Fruit fly (Drosophila melanogaster) whole organism, wandering third instar larva: ENCODE data around the gene CG10874.

Source experiments
- Abd-B ChIP-seq: fragments of >200 bp; optimal IDR thresholded peaks from 2 replicates; lab custom pipeline; 2017; ENCODE audit warnings: missing biosample characterization, missing genetic modification characterization
- CrebA ChIP-seq: fragments of 200-800 bp; sonication (Bioruptor generic); optimal IDR thresholded peaks from 2 replicates; lab custom pipeline; 2016; ENCODE audit warnings: missing biosample characterization, mild to moderate bottlenecking, missing genetic modification characterization, borderline replicate concordance
- Dfd ChIP-seq: fragments of >200 bp; optimal IDR thresholded peaks from 2 replicates; lab custom pipeline; 2017; ENCODE audit warnings: missing biosample characterization, missing genetic modification characterization
- Dif ChIP-seq: fragments of 200-275, 200-300 bp; sonication (Bioruptor generic); optimal IDR thresholded peaks from 2 replicates; lab custom pipeline; 2018; ENCODE audit warnings: missing biosample characterization, missing genetic modification characterization; ENCODE audit not compliant: partially characterized antibody
- GATAd ChIP-seq: sonication (Bioruptor generic); optimal IDR thresholded peaks from 2 replicates; lab custom pipeline; 2016; ENCODE audit warnings: missing biosample characterization, missing genetic modification characterization
- HLH106 ChIP-seq: fragments of 200-800 bp; optimal IDR thresholded peaks from 3 replicates; lab custom pipeline; 2019; ENCODE audit warnings: missing biosample characterization, mild to moderate bottlenecking, missing genetic modification characterization, moderate library complexity
- Hnf4 ChIP-seq: fragments of 200-800 bp; sonication (Bioruptor generic); optimal IDR thresholded peaks from 2 replicates; lab custom pipeline; 2016; ENCODE audit warnings: missing biosample characterization, mild to moderate bottlenecking, missing genetic modification characterization
- Hr78 ChIP-seq: fragments of >200 bp; optimal IDR thresholded peaks from 2 replicates; lab custom pipeline; 2017; ENCODE audit warnings: missing biosample characterization, missing genetic modification characterization
- Hr83 ChIP-seq: fragments of 200-300 bp; sonication (Bioruptor generic); optimal IDR thresholded peaks from 2 replicates; lab custom pipeline; 2016; ENCODE audit warnings: missing biosample characterization, mild to moderate bottlenecking, missing genetic modification characterization, moderate library complexity; ENCODE audit not compliant: poor library complexity, severe bottlenecking
- Jra ChIP-seq: sonication (Bioruptor generic); optimal IDR thresholded peaks from 2 replicates; lab custom pipeline; 2016; ENCODE audit warnings: missing biosample characterization, missing genetic modification characterization
- Mio ChIP-seq: sonication (Bioruptor generic); optimal IDR thresholded peaks from 2 replicates; lab custom pipeline; 2016; ENCODE audit warnings: missing biosample characterization, missing genetic modification characterization
- Myc ChIP-seq: fragments of >200 bp; optimal IDR thresholded peaks from 2 replicates; lab custom pipeline; 2017
- N ChIP-seq: fragments of >200 bp; optimal IDR thresholded peaks from 2 replicates; lab custom pipeline; 2018; ENCODE audit warnings: missing biosample characterization, missing external identifiers, missing genetic modification characterization
- OdsH ChIP-seq: fragments of 200-800 bp; sonication (Bioruptor generic); optimal IDR thresholded peaks from 2 replicates; lab custom pipeline; 2016; ENCODE audit warnings: missing biosample characterization, mild to moderate bottlenecking, missing genetic modification characterization
- Rel ChIP-seq, 2 experiments: fragments of 200-800 bp; sonication (Bioruptor generic) in 1 of 2; optimal IDR thresholded peaks; 2 replicates in 1 of 2; 3 replicates in 1 of 2; lab custom pipeline; 2016 to 2019; ENCODE audit warnings: mild to moderate bottlenecking in 2 of 2, missing biosample characterization in 2 of 2, missing genetic modification characterization in 2 of 2, moderate library complexity in 1 of 2
- Sp1 ChIP-seq: fragments of 200-800 bp; sonication (Bioruptor generic); optimal IDR thresholded peaks from 3 replicates; lab custom pipeline; 2019; ENCODE audit warnings: missing biosample characterization, mild to moderate bottlenecking, missing genetic modification characterization, moderate library complexity
- Vsx2 ChIP-seq: fragments of 200-300, 225-300 bp; sonication (Bioruptor generic); optimal IDR thresholded peaks from 2 replicates; lab custom pipeline; 2018; ENCODE audit warnings: missing biosample characterization, missing genetic modification characterization; ENCODE audit not compliant: partially characterized antibody
- br ChIP-seq: fragments of 200-800 bp; sonication (Bioruptor generic); optimal IDR thresholded peaks from 2 replicates; lab custom pipeline; 2016; ENCODE audit warnings: missing biosample characterization, missing genetic modification characterization
- brk ChIP-seq: fragments of 200-800 bp; sonication (Bioruptor generic); optimal IDR thresholded peaks from 2 replicates; lab custom pipeline; 2016; ENCODE audit warnings: missing biosample characterization, mild to moderate bottlenecking, missing genetic modification characterization
- dl ChIP-seq, 2 experiments: fragments of 175-275, 200-275 bp in 1 of 2; fragments of 200-275 bp in 1 of 2; sonication (Bioruptor generic); optimal IDR thresholded peaks; lab custom pipeline; 2018; ENCODE audit warnings: mild to moderate bottlenecking in 2 of 2, missing biosample characterization in 2 of 2, missing genetic modification characterization in 2 of 2, moderate library complexity in 2 of 2; ENCODE audit not compliant: partially characterized antibody in 2 of 2, insufficient read depth in 1 of 2
- dsf ChIP-seq: sonication (Bioruptor generic); optimal IDR thresholded peaks from 2 replicates; lab custom pipeline; 2016; ENCODE audit warnings: missing biosample characterization, missing genetic modification characterization, borderline replicate concordance
- foxo ChIP-seq, 2 experiments: fragments of 200-800 bp; sonication (Bioruptor generic); optimal IDR thresholded peaks; 2 replicates in 1 of 2; 3 replicates in 1 of 2; lab custom pipeline; 2016 to 2017; ENCODE audit warnings: missing biosample characterization in 2 of 2, missing genetic modification characterization in 2 of 2
- fru ChIP-seq: fragments of 200-800 bp; sonication (Bioruptor generic); optimal IDR thresholded peaks from 3 replicates; lab custom pipeline; 2016; ENCODE audit warnings: missing biosample characterization, mild to moderate bottlenecking, missing genetic modification characterization
- h ChIP-seq: fragments of 200-800 bp; sonication (Bioruptor generic); optimal IDR thresholded peaks from 3 replicates; lab custom pipeline; 2016; ENCODE audit warnings: missing biosample characterization, mild to moderate bottlenecking, missing genetic modification characterization
- jim ChIP-seq: fragments of 175-275, 200-325 bp; sonication (Bioruptor generic); optimal IDR thresholded peaks from 2 replicates; lab custom pipeline; 2016; ENCODE audit warnings: missing biosample characterization, mild to moderate bottlenecking, missing genetic modification characterization
- pan ChIP-seq: fragments of >200 bp; optimal IDR thresholded peaks from 2 replicates; lab custom pipeline; 2017
- psq ChIP-seq: fragments of 200-800 bp; sonication (Bioruptor generic); optimal IDR thresholded peaks from 3 replicates; lab custom pipeline; 2017; ENCODE audit warnings: missing biosample characterization, mild to moderate bottlenecking, missing genetic modification characterization, moderate library complexity
- rgr ChIP-seq: fragments of 200-800 bp; sonication (Bioruptor generic); optimal IDR thresholded peaks from 3 replicates; lab custom pipeline; 2016; ENCODE audit warnings: missing biosample characterization, mild to moderate bottlenecking, missing genetic modification characterization
- sage ChIP-seq: fragments of 200-800 bp; sonication (Bioruptor generic); optimal IDR thresholded peaks from 2 replicates; lab custom pipeline; 2016; ENCODE audit warnings: missing biosample characterization, mild to moderate bottlenecking, missing genetic modification characterization
- sv ChIP-seq: fragments of 200-800 bp; sonication (Bioruptor generic); optimal IDR thresholded peaks from 3 replicates; lab custom pipeline; 2016; ENCODE audit warnings: missing biosample characterization, missing genetic modification characterization
- usp ChIP-seq: fragments of >200 bp; optimal IDR thresholded peaks from 2 replicates; lab custom pipeline; 2017; ENCODE audit warnings: missing biosample characterization, missing genetic modification characterization
- woc ChIP-seq: sonication (Bioruptor generic); optimal IDR thresholded peaks from 2 replicates; lab custom pipeline; 2016; ENCODE audit warnings: missing biosample characterization, mild to moderate bottlenecking, missing genetic modification characterization

The CG10874 gene

DNA sequence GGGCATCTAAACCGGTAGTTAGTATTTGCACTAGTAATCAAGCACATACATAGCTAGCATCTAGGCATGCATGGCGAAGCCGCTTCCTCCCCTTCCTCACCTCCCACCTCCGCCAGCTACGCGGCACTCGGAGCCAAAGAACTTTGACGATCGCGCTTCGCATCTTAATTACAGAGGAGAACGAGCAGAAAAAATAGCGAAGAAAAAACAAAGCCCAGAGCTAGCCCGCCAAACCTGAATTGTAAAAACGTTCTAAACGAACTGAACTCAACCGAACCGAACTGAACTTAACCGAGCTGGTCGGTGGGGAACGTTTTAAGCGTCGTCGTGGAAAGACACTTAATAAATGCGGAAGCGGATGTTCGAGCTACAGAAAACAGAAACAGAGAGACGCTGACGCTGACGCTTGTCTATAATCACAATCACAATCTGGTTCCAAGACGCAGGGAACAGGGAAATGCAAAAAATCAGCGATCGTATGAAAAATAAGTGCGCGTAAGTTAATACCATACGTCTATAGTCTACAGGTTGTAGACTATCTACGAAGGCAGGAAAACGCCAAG lies 23.2 kb downstream of the CG10874 start:
- TF ChIP-seq sv (GFP tag; lab: Kevin White, UChicago) (no peak), Dif (GFP tag; lab: Kevin White, UChicago) (no peak), Jra (no peak), Vsx2 (GFP tag; lab: Kevin White, UChicago) (no peak), Abd-B (GFP tag; lab: Kevin White, UChicago) (no peak), Hnf4 (GFP tag; lab: Kevin White, UChicago) (no peak), Myc (lab: Kevin White, UChicago) (no peak), sage (GFP tag; lab: Kevin White, UChicago) (no peak), woc (no peak), pan (lab: Kevin White, UChicago) (no peak), fru (no peak), Dfd (GFP tag; lab: Kevin White, UChicago) (no peak), N (GFP tag; lab: Kevin White, UChicago) (no peak), Hr78 (GFP tag; lab: Kevin White, UChicago) (no peak), br (GFP tag; lab: Kevin White, UChicago) (no peak)
- TF ChIP-seq, all 38 proteins: peak for 0

DNA sequence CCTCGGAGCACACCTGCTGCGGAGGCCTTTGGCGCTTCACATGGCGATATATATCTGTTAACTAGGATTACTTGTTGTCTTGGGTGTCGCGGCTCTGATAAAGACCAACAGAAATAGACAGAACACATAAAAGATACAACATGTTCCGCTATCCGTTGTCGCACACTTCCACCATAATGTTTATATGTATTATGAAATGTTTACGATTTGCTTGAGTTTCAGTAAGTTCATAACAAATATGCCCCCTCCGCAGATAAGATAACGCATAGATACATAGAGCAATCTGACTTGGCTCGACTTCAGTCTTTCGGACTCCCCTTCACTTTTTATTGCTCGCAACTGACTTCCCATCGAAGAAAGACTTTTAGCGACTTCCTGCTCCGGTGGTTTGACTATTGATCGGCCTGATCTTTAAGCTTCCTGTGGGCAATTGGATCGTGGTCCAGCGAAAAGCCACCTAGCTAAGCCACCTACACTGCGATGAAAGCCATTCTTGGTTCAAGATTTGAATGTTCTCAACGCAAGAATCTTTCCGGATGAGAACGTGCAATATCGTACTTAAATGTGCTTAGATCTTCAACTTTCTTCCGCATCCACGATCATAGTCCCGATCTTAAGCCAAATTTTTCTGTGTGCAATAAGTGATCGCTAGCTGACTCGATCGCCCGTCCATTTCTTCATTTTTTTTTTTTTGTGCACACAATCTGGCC lies 23.8 kb downstream of the CG10874 start:
- no peak for TF ChIP-seq dsf (GFP tag; lab: Kevin White, UChicago)
- TF ChIP-seq OdsH (GFP tag; lab: Kevin White, UChicago): no peak
- no peak for TF ChIP-seq rgr (GFP tag; lab: Kevin White, UChicago)
- TF ChIP-seq br (GFP tag; lab: Kevin White, UChicago): peak; percentile 34
- no peak for TF ChIP-seq jim
- peak; percentile 26 for TF ChIP-seq h (GFP tag; lab: Kevin White, UChicago)
- TF ChIP-seq usp: no peak
- TF ChIP-seq HLH106 (tag; lab: Kevin White, UChicago): no peak
- TF ChIP-seq fru: no peak
- TF ChIP-seq Mio (GFP tag; lab: Kevin White, UChicago): no peak
- no peak for TF ChIP-seq woc
- TF ChIP-seq GATAd (GFP tag; lab: Kevin White, UChicago): no peak
- peak; percentile 29 for TF ChIP-seq Hr83
- no peak for TF ChIP-seq psq
- TF ChIP-seq pan (lab: Kevin White, UChicago): no peak
- no peak for TF ChIP-seq Rel (GFP tag; optimal IDR thresholded peaks at IDR 0.05; lab: Kevin White, UChicago)
- peak; percentile 4 for TF ChIP-seq Rel (tag; optimal IDR thresholded peaks at IDR 0.05; lab: Kevin White, UChicago)
- no peak for TF ChIP-seq Dif (GFP tag; lab: Kevin White, UChicago)
- no peak for TF ChIP-seq Sp1 (GFP tag; lab: Kevin White, UChicago)
- TF ChIP-seq foxo (GFP tag; optimal IDR thresholded peaks at IDR 0.05; lab: Kevin White, UChicago): no peak
- TF ChIP-seq Myc (lab: Kevin White, UChicago): no peak
- TF ChIP-seq Vsx2 (GFP tag; lab: Kevin White, UChicago): no peak
- no peak for TF ChIP-seq N (GFP tag; lab: Kevin White, UChicago)
- TF ChIP-seq CrebA (GFP tag; lab: Kevin White, UChicago): no peak
- no peak for TF ChIP-seq sv (GFP tag; lab: Kevin White, UChicago)
- no peak for TF ChIP-seq brk (GFP tag; lab: Kevin White, UChicago)
- TF ChIP-seq Hr78 (GFP tag; lab: Kevin White, UChicago): no peak
- no peak for TF ChIP-seq dl (GFP tag; optimal IDR thresholded peaks at IDR 0.05; lab: Kevin White, UChicago; ENCODE audit: insufficient read depth in 1 of 2, partially characterized antibody in 2 of 2)
- no peak for TF ChIP-seq Jra
- no peak for TF ChIP-seq sage (GFP tag; lab: Kevin White, UChicago)

dm6 chr2L:2166958-2167707 lies 25.1 kb downstream of the CG10874 start:
- peak; percentile 62 for TF ChIP-seq psq
- no peak for TF ChIP-seq Hr83
